Worm (Caenorhabditis elegans) whole organism, late embryonic: ENCODE data around the gene pbo-4.

Source experiments
- ama-1 ChIP-seq: fragments of 150-350 bp; optimal IDR thresholded peaks from 2 replicates; lab custom pipeline; 2014
- ceh-14 ChIP-seq: sonication (generic microtip); optimal IDR thresholded peaks from 2 replicates; lab custom pipeline; 2016; ENCODE audit warnings: missing genotype, missing genetic modification characterization, missing compliant biosample characterization
- ceh-18 ChIP-seq: sonication (generic microtip); optimal IDR thresholded peaks from 2 replicates; lab custom pipeline; 2016; ENCODE audit warnings: missing genetic modification characterization, missing compliant biosample characterization
- ceh-22 ChIP-seq: sonication (generic microtip); optimal IDR thresholded peaks from 2 replicates; lab custom pipeline; 2017; ENCODE audit warnings: missing biosample characterization, missing genetic modification characterization
- ceh-30 ChIP-seq: fragments of 150-350 bp; optimal IDR thresholded peaks from 2 replicates; lab custom pipeline; 2014; ENCODE audit warnings: missing biosample characterization, missing genetic modification characterization
- ceh-48 ChIP-seq: sonication (generic microtip); optimal IDR thresholded peaks from 2 replicates; lab custom pipeline; 2016; ENCODE audit warnings: missing genetic modification characterization, inconsistent platforms, missing compliant biosample characterization
- dve-1 ChIP-seq: sonication (generic microtip); optimal IDR thresholded peaks from 2 replicates; lab custom pipeline; 2017; ENCODE audit warnings: antibody characterized with exemption, mild to moderate bottlenecking, missing genetic modification characterization, missing compliant biosample characterization
- ets-4 ChIP-seq: sonication (generic microtip); optimal IDR thresholded peaks from 2 replicates; lab custom pipeline; 2016; ENCODE audit warnings: missing genetic modification characterization, missing compliant biosample characterization
- lim-6 ChIP-seq: sonication (generic microtip); optimal IDR thresholded peaks from 2 replicates; lab custom pipeline; 2016; ENCODE audit warnings: missing genetic modification characterization, missing compliant biosample characterization
- pag-3 ChIP-seq: sonication (generic microtip); optimal IDR thresholded peaks from 2 replicates; lab custom pipeline; 2016; ENCODE audit warnings: missing compliant biosample characterization, missing genetic modification characterization, borderline replicate concordance
- pax-1 ChIP-seq: fragments of 150-350 bp; optimal IDR thresholded peaks from 2 replicates; lab custom pipeline; 2014; ENCODE audit warnings: missing biosample characterization, missing genetic modification characterization
- pha-4 ChIP-seq: fragments of 150-350 bp; optimal IDR thresholded peaks from 2 replicates; lab custom pipeline; 2018; ENCODE audit warnings: missing biosample characterization, missing genetic modification reagents, missing genetic modification characterization
- unc-3 ChIP-seq, 2 experiments: fragments of 200-800 bp in 1 of 2; sonication (Bioruptor generic) in 1 of 2; sonication (generic microtip) in 1 of 2; conservative IDR thresholded peaks in 1 of 2; optimal IDR thresholded peaks in 1 of 2; 2 replicates each; pipeline versions ENCODE4 v1.3.6 to Lab custom; 2016 to 2022; ENCODE audit warnings: missing compliant biosample characterization in 2 of 2, missing genetic modification characterization in 2 of 2, missing genetic modification reagents in 1 of 2
- unc-86 ChIP-seq: sonication (generic microtip); optimal IDR thresholded peaks from 2 replicates; lab custom pipeline; 2016; ENCODE audit warnings: missing genetic modification characterization, missing compliant biosample characterization

ce11 chrX:10919613-10920012 lies 34.3 kb upstream of the pbo-4 start, which contains the start of gene nstp-9:
- TF ChIP-seq ceh-48 (tag; lab: Kevin White, UChicago) (no peak), pax-1 (tag; lab: Kevin White, UChicago) (no peak), unc-86 (tag; lab: Kevin White, UChicago) (no peak), ets-4 (tag; lab: Kevin White, UChicago) (no peak), unc-3 (GFP tag; conservative IDR thresholded peaks at IDR 0.05; lab: Robert Waterston, UW) (no peak), unc-3 (tag; optimal IDR thresholded peaks at IDR 0.05; lab: Kevin White, UChicago) (no peak), pag-3 (tag; lab: Kevin White, UChicago) (no peak), dve-1 (no peak), lim-6 (no peak), ceh-30 (tag; lab: Kevin White, UChicago) (no peak), ceh-18 (tag; lab: Kevin White, UChicago) (no peak), ceh-22 (tag; lab: Kevin White, UChicago) (no peak), ama-1 (no peak), ceh-14 (tag; lab: Kevin White, UChicago) (no peak), pha-4 (tag; lab: Kevin White, UChicago) (no peak)
